Worm (Caenorhabditis elegans) whole organism, young adult: ENCODE results near the gene lsy-2.
"Not testable (repeated sequence)": the region's sequence is repeated elsewhere in the genome, so short reads cannot be mapped to it uniquely, and the experiment has no call there.

Source experiments
- B0019.2 ChIP-seq: fragments of 200-800 bp; sonication (Bioruptor generic); conservative IDR thresholded peaks from 2 replicates; pipeline ENCODE4 v1.3.6; 2022; ENCODE audit warnings: missing genetic modification reagents, missing genetic modification characterization, missing compliant biosample characterization
- F33H1.4 ChIP-seq: fragments of 200-800 bp; sonication (Bioruptor generic); IDR thresholded peaks from 2 replicates; pipeline ENCODE4 v1.3.6; 2022; ENCODE audit warnings: missing genetic modification reagents, missing genetic modification characterization, missing compliant biosample characterization
- F37B4.10 ChIP-seq: fragments of 200-800 bp; sonication (Bioruptor generic); IDR thresholded peaks from 2 replicates; pipeline ENCODE4 v1.3.6; 2022; ENCODE audit warnings: missing genetic modification characterization, missing compliant biosample characterization
- K11D2.4 ChIP-seq: fragments of 200-800 bp; sonication (Bioruptor generic); IDR thresholded peaks from 2 replicates; pipeline ENCODE4 v1.3.6; 2022; ENCODE audit warnings: missing genetic modification reagents, missing genetic modification characterization, missing compliant biosample characterization
- Y53G8AR.9 ChIP-seq: fragments of 200-800 bp; sonication (Bioruptor generic); conservative IDR thresholded peaks from 2 replicates; pipeline ENCODE4 v1.3.6; 2022; ENCODE audit warnings: missing genetic modification reagents, missing genetic modification characterization, missing compliant biosample characterization
- Y56A3A.18 ChIP-seq: fragments of 200-800 bp; sonication (Bioruptor generic); IDR thresholded peaks from 2 replicates; pipeline ENCODE4 v1.3.6; 2022; ENCODE audit warnings: missing genetic modification reagents, missing genetic modification characterization, missing compliant biosample characterization
- aptf-3 ChIP-seq: fragments of 200-800 bp; sonication (Bioruptor generic); IDR thresholded peaks from 2 replicates; pipeline ENCODE4 v1.3.6; 2022; ENCODE audit warnings: missing genetic modification characterization, missing compliant biosample characterization
- attf-3 ChIP-seq: fragments of 200-800 bp; sonication (Bioruptor generic); conservative IDR thresholded peaks from 2 replicates; pipeline ENCODE4 v1.3.6; 2022; ENCODE audit warnings: missing genetic modification reagents, missing genetic modification characterization, missing compliant biosample characterization
- attf-6 ChIP-seq: fragments of 200-800 bp; sonication (Bioruptor generic); IDR thresholded peaks from 2 replicates; pipeline ENCODE4 v1.3.6; 2022; ENCODE audit warnings: missing genetic modification reagents, missing genetic modification characterization, missing compliant biosample characterization
- bed-1 ChIP-seq: fragments of 200-800 bp; sonication (Bioruptor generic); IDR thresholded peaks from 2 replicates; pipeline ENCODE4 v1.3.6; 2022; ENCODE audit warnings: missing genetic modification reagents, missing genetic modification characterization, missing compliant biosample characterization
- bed-2 ChIP-seq: fragments of 200-800 bp; sonication (Bioruptor generic); IDR thresholded peaks from 2 replicates; pipeline ENCODE4 v1.3.6; 2022; ENCODE audit warnings: missing genetic modification reagents, missing genetic modification characterization, missing compliant biosample characterization
- cebp-1 ChIP-seq, 2 experiments: fragments of 200-800 bp in 1 of 2; sonication (Bioruptor generic) in 1 of 2; sonication (generic microtip) in 1 of 2; IDR thresholded peaks in 1 of 2; optimal IDR thresholded peaks in 1 of 2; 2 replicates each; pipeline versions ENCODE4 v1.3.6 to Lab custom; 2017 to 2022; ENCODE audit warnings: missing compliant biosample characterization in 2 of 2, missing genetic modification characterization in 2 of 2, mild to moderate bottlenecking in 1 of 2, missing genetic modification reagents in 1 of 2, moderate library complexity in 1 of 2
- cebp-2 ChIP-seq: fragments of 200-800 bp; sonication (Bioruptor generic); IDR thresholded peaks from 2 replicates; pipeline ENCODE4 v1.3.6; 2022; ENCODE audit warnings: missing genetic modification characterization, missing compliant biosample characterization
- ceh-100 ChIP-seq: fragments of 200-800 bp; sonication (Bioruptor generic); IDR thresholded peaks from 2 replicates; pipeline ENCODE4 v1.3.6; 2022; ENCODE audit warnings: missing genetic modification reagents, missing genetic modification characterization, missing compliant biosample characterization
- ceh-40 ChIP-seq: fragments of 200-800 bp; sonication (Bioruptor generic); IDR thresholded peaks from 2 replicates; pipeline ENCODE4 v1.3.6; 2022; ENCODE audit warnings: missing genetic modification characterization, missing compliant biosample characterization
- ceh-58 ChIP-seq: fragments of 200-800 bp; sonication (Bioruptor generic); IDR thresholded peaks from 2 replicates; pipeline ENCODE4 v1.3.6; 2022; ENCODE audit warnings: missing genetic modification characterization, missing compliant biosample characterization
- ceh-91 ChIP-seq: fragments of 200-800 bp; sonication (Bioruptor generic); IDR thresholded peaks from 2 replicates; pipeline ENCODE4 v1.3.6; 2022; ENCODE audit warnings: missing genetic modification reagents, missing genetic modification characterization, missing compliant biosample characterization
- dox-1 ChIP-seq: fragments of 200-800 bp; sonication (Bioruptor generic); IDR thresholded peaks from 2 replicates; pipeline ENCODE4 v1.3.6; 2022; ENCODE audit warnings: missing genetic modification reagents, missing genetic modification characterization, missing compliant biosample characterization
- egl-18 ChIP-seq: fragments of 200-800 bp; sonication (Bioruptor generic); IDR thresholded peaks from 2 replicates; pipeline ENCODE4 v1.3.6; 2022; ENCODE audit warnings: missing genetic modification reagents, missing genetic modification characterization, missing compliant biosample characterization
- egl-44 ChIP-seq: fragments of 200-800 bp; sonication (Bioruptor generic); IDR thresholded peaks from 2 replicates; pipeline ENCODE4 v1.3.6; 2022; ENCODE audit warnings: missing genetic modification reagents, missing genetic modification characterization, missing compliant biosample characterization
- egrh-3 ChIP-seq: fragments of 200-800 bp; sonication (Bioruptor generic); IDR thresholded peaks from 2 replicates; pipeline ENCODE4 v1.3.6; 2022; ENCODE audit warnings: missing genetic modification reagents, missing genetic modification characterization, missing compliant biosample characterization
- ekl-4 ChIP-seq: fragments of 200-800 bp; sonication (Bioruptor generic); IDR thresholded peaks from 2 replicates; pipeline ENCODE4 v1.3.6; 2022; ENCODE audit warnings: missing genetic modification reagents, missing genetic modification characterization, missing compliant biosample characterization
- hmg-20 ChIP-seq: fragments of 200-800 bp; sonication (Bioruptor generic); IDR thresholded peaks from 2 replicates; pipeline ENCODE4 v1.3.6; 2022; ENCODE audit warnings: missing genetic modification reagents, missing genetic modification characterization, missing compliant biosample characterization
- hsf-1 ChIP-seq: fragments of 200-800 bp; sonication (Bioruptor generic); IDR thresholded peaks from 2 replicates; pipeline ENCODE4 v1.3.6; 2022; ENCODE audit warnings: missing genetic modification reagents, missing genetic modification characterization, missing compliant biosample characterization
- lin-26 ChIP-seq: fragments of 200-800 bp; sonication (Bioruptor generic); IDR thresholded peaks from 2 replicates; pipeline ENCODE4 v1.3.6; 2022; ENCODE audit warnings: missing genetic modification reagents, missing genetic modification characterization, missing compliant biosample characterization
- madf-3 ChIP-seq: fragments of 200-800 bp; sonication (Bioruptor generic); IDR thresholded peaks from 2 replicates; pipeline ENCODE4 v1.3.6; 2022; ENCODE audit warnings: missing genetic modification reagents, missing genetic modification characterization, missing compliant biosample characterization
- madf-8 ChIP-seq: fragments of 200-800 bp; sonication (Bioruptor generic); conservative IDR thresholded peaks from 2 replicates; pipeline ENCODE4 v1.3.6; 2022; ENCODE audit warnings: missing genetic modification reagents, missing genetic modification characterization, missing compliant biosample characterization
- mcd-1 ChIP-seq: fragments of 200-800 bp; sonication (Bioruptor generic); IDR thresholded peaks from 2 replicates; pipeline ENCODE4 v1.3.6; 2022; ENCODE audit warnings: missing genetic modification reagents, missing genetic modification characterization, missing compliant biosample characterization
- mel-28 ChIP-seq: sonication (generic microtip); optimal IDR thresholded peaks from 2 replicates; lab custom pipeline; 2016; ENCODE audit warnings: borderline replicate concordance, mild to moderate bottlenecking, missing genetic modification characterization, missing compliant biosample characterization
- nfya-2 ChIP-seq: fragments of 200-800 bp; sonication (Bioruptor generic); IDR thresholded peaks from 2 replicates; pipeline ENCODE4 v1.3.6; 2022; ENCODE audit warnings: missing genetic modification reagents, missing genetic modification characterization, missing compliant biosample characterization
- nfyb-1 ChIP-seq: fragments of 200-800 bp; sonication (Bioruptor generic); IDR thresholded peaks from 2 replicates; pipeline ENCODE4 v1.3.6; 2022; ENCODE audit warnings: missing genetic modification reagents, missing genetic modification characterization, missing compliant biosample characterization
- nhr-120 ChIP-seq: fragments of 200-800 bp; sonication (Bioruptor generic); IDR thresholded peaks from 2 replicates; pipeline ENCODE4 v1.3.6; 2022; ENCODE audit warnings: missing genetic modification characterization, missing compliant biosample characterization
- pbrm-1 ChIP-seq: fragments of 200-800 bp; sonication (Bioruptor generic); IDR thresholded peaks from 2 replicates; pipeline ENCODE4 v1.3.6; 2022; ENCODE audit warnings: missing genetic modification reagents, missing genetic modification characterization, missing compliant biosample characterization
- rcor-1 ChIP-seq: fragments of 200-800 bp; sonication (Bioruptor generic); IDR thresholded peaks from 2 replicates; pipeline ENCODE4 v1.3.6; 2022; ENCODE audit warnings: missing genetic modification reagents, missing genetic modification characterization, missing compliant biosample characterization
- ztf-6 ChIP-seq: fragments of 200-800 bp; sonication (Bioruptor generic); IDR thresholded peaks from 2 replicates; pipeline ENCODE4 v1.3.6; 2022; ENCODE audit warnings: missing genetic modification reagents, missing genetic modification characterization, missing compliant biosample characterization

The lsy-2 gene

DNA sequence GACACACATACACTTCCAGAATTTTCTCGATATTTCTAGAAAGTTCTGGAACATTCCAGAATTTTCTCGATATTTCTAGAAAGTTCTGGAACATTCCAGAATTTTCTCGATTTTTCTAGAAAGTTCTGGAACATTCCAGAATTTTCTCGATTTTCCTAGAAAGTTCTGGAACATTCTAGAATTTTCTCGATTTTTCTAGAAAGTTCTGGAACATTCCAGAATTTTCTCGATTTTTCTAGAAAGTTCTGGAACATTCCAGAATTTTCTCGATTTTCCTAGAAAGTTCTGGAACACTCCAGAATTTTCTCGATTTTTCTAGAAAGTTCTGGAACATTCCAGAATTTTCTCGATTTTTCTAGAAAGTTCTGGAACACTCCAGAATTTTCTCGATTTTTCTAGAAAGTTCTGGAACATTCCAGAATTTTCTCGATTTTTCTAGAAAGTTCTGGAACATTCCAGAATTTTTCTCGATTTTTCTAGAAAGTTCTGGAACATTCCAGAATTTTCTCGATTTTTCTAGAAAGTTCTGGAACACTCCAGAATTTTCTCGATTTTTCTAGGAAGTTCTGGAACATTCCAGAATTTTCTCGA lies 31.6 kb upstream of the lsy-2 start (continued):
- TF ChIP-seq pbrm-1 (GFP tag; lab: Robert Waterston, UW), result peak; percentile 96
- peak; percentile 2; the same call in 1 of the 2 replicates for TF ChIP-seq hmg-20 (GFP tag; lab: Robert Waterston, UW)
- TF ChIP-seq ceh-58 (GFP tag; lab: Robert Waterston, UW), result peak; percentile 98; the same call in 1 of the 2 replicates
- peak; percentile 98 for TF ChIP-seq rcor-1 (GFP tag; lab: Robert Waterston, UW)
- TF ChIP-seq hsf-1, result peak; percentile 100
- TF ChIP-seq B0019.2 (GFP tag; lab: Robert Waterston, UW), result peak; percentile 93
- peak; percentile 77 for TF ChIP-seq ceh-91 (GFP tag; lab: Robert Waterston, UW)
- TF ChIP-seq attf-3 (GFP tag; lab: Robert Waterston, UW), result peak; percentile 72
- TF ChIP-seq nhr-120, result peak; percentile 87; the same call in 1 of the 2 replicates
- peak; percentile 97 for TF ChIP-seq egl-44
- TF ChIP-seq nfya-2, result peak; percentile 88
- TF ChIP-seq ekl-4 (GFP tag; lab: Robert Waterston, UW), result peak; percentile 98
- TF ChIP-seq cebp-1 (GFP tag; IDR thresholded peaks at IDR 0.05; lab: Robert Waterston, UW), result peak; percentile 76
- not testable (repeated sequence) for TF ChIP-seq cebp-1 (tag; optimal IDR thresholded peaks at IDR 0.05; lab: Kevin White, UChicago)
- TF ChIP-seq dox-1 (GFP tag; lab: Robert Waterston, UW), result peak; percentile 100
- TF ChIP-seq aptf-3, result peak; percentile 98
- TF ChIP-seq ceh-40 (GFP tag; lab: Robert Waterston, UW), result peak; percentile 96
- peak; percentile 95 for TF ChIP-seq madf-3 (GFP tag; lab: Robert Waterston, UW)
- TF ChIP-seq attf-6 (GFP tag; lab: Robert Waterston, UW), result peak; percentile 92
- TF ChIP-seq egl-18 (GFP tag; lab: Robert Waterston, UW), result peak; percentile 96
- TF ChIP-seq madf-8, result 0 out of 2 replicates have a peak, but pooled peaks have one; percentile 8
- peak; percentile 61; the same call in 1 of the 2 replicates for TF ChIP-seq mcd-1
- TF ChIP-seq ztf-6 (GFP tag; lab: Robert Waterston, UW), result peak; percentile 92
- peak; percentile 89; the same call in 1 of the 2 replicates for TF ChIP-seq bed-1 (GFP tag; lab: Robert Waterston, UW)

ce11 chrX:2058498-2059349 lies 30.8 kb upstream of the lsy-2 start:
- TF ChIP-seq F33H1.4 (GFP tag; lab: Robert Waterston, UW) (peak; percentile 47), ceh-100 (GFP tag; lab: Robert Waterston, UW) (peak; percentile 52), nfyb-1 (peak; percentile 48; the same call in 1 of the 2 replicates), madf-3 (GFP tag; lab: Robert Waterston, UW) (peak; percentile 53; the same call in 1 of the 2 replicates), bed-1 (GFP tag; lab: Robert Waterston, UW) (peak; percentile 38; the same call in 1 of the 2 replicates), Y53G8AR.9 (GFP tag; lab: Robert Waterston, UW) (0 out of 2 replicates have a peak, but pooled peaks have one; percentile 42), dox-1 (GFP tag; lab: Robert Waterston, UW) (peak; percentile 79), cebp-2 (GFP tag; lab: Robert Waterston, UW) (0 out of 2 replicates have a peak, but pooled peaks have one; percentile 46), Y56A3A.18 (GFP tag; lab: Robert Waterston, UW) (peak; percentile 76; the same call in 1 of the 2 replicates), mel-28 (tag; lab: Kevin White, UChicago) (peak; percentile 5), nhr-120 (peak; percentile 93; the same call in 1 of the 2 replicates), K11D2.4 (GFP tag; lab: Robert Waterston, UW) (peak; percentile 20; the same call in 1 of the 2 replicates), bed-2 (peak; percentile 52; the same call in 1 of the 2 replicates), hsf-1 (peak; percentile 97), ceh-40 (GFP tag; lab: Robert Waterston, UW) (0 out of 2 replicates have a peak, but pooled peaks have one; percentile 2), F37B4.10 (0 out of 2 replicates have a peak, but pooled peaks have one; percentile 32), ekl-4 (GFP tag; lab: Robert Waterston, UW) (peak; percentile 57; the same call in 1 of the 2 replicates), egrh-3 (GFP tag; lab: Robert Waterston, UW) (peak; percentile 52; the same call in 1 of the 2 replicates), lin-26 (GFP tag; lab: Robert Waterston, UW) (peak; percentile 51; the same call in 1 of the 2 replicates)
